Fruit fly (Drosophila melanogaster) whole organism, wandering third instar larva: ENCODE data around the gene CG31115.

Experiments used
- CG9705 ChIP-seq: fragments of 200-800 bp; sonication (Bioruptor generic); optimal IDR thresholded peaks from 2 replicates; lab custom pipeline; 2018; ENCODE audit warnings: missing biosample characterization, mild to moderate bottlenecking, missing genetic modification characterization
- CrebA ChIP-seq: fragments of 200-800 bp; sonication (Bioruptor generic); optimal IDR thresholded peaks from 2 replicates; lab custom pipeline; 2016; ENCODE audit warnings: missing biosample characterization, mild to moderate bottlenecking, missing genetic modification characterization, borderline replicate concordance
- usp ChIP-seq: fragments of >200 bp; optimal IDR thresholded peaks from 2 replicates; lab custom pipeline; 2017; ENCODE audit warnings: missing biosample characterization, missing genetic modification characterization

- no peak for TF ChIP-seq CrebA
- no peak for TF ChIP-seq usp (GFP tag; lab: Kevin White, UChicago)
- peak; percentile 30 for TF ChIP-seq CG9705 (GFP tag; lab: Kevin White, UChicago)
Observed at dm6 chr3R:25049742-25050517, 13.2 kb downstream of the CG31115 start.
